Fruit fly (Drosophila melanogaster) whole organism, wandering third instar larva: ENCODE results near the gene Octalpha2R.
A peak's percentile ranks its signal among the peaks of the same experiment; 100 is the strongest.

ENCODE experiments used
- Abd-B ChIP-seq: fragments of >200 bp; optimal IDR thresholded peaks from 2 replicates; lab custom pipeline; 2017; ENCODE audit warnings: missing biosample characterization, missing genetic modification characterization
- CG32264 ChIP-seq: fragments of 200-800 bp; sonication (Bioruptor generic); optimal IDR thresholded peaks from 2 replicates; lab custom pipeline; 2016; ENCODE audit warnings: missing biosample characterization, missing genetic modification characterization
- CG9705 ChIP-seq: fragments of 200-800 bp; sonication (Bioruptor generic); optimal IDR thresholded peaks from 2 replicates; lab custom pipeline; 2018; ENCODE audit warnings: missing biosample characterization, mild to moderate bottlenecking, missing genetic modification characterization
- CrebA ChIP-seq: fragments of 200-800 bp; sonication (Bioruptor generic); optimal IDR thresholded peaks from 2 replicates; lab custom pipeline; 2016; ENCODE audit warnings: missing biosample characterization, mild to moderate bottlenecking, missing genetic modification characterization, borderline replicate concordance
- Dfd ChIP-seq: fragments of >200 bp; optimal IDR thresholded peaks from 2 replicates; lab custom pipeline; 2017; ENCODE audit warnings: missing biosample characterization, missing genetic modification characterization
- Dif ChIP-seq: fragments of 200-275, 200-300 bp; sonication (Bioruptor generic); optimal IDR thresholded peaks from 2 replicates; lab custom pipeline; 2018; ENCODE audit warnings: missing biosample characterization, missing genetic modification characterization; ENCODE audit not compliant: partially characterized antibody
- GATAd ChIP-seq: sonication (Bioruptor generic); optimal IDR thresholded peaks from 2 replicates; lab custom pipeline; 2016; ENCODE audit warnings: missing biosample characterization, missing genetic modification characterization
- HLH106 ChIP-seq: fragments of 200-800 bp; optimal IDR thresholded peaks from 3 replicates; lab custom pipeline; 2019; ENCODE audit warnings: missing biosample characterization, mild to moderate bottlenecking, missing genetic modification characterization, moderate library complexity
- Hnf4 ChIP-seq: fragments of 200-800 bp; sonication (Bioruptor generic); optimal IDR thresholded peaks from 2 replicates; lab custom pipeline; 2016; ENCODE audit warnings: missing biosample characterization, mild to moderate bottlenecking, missing genetic modification characterization
- Hr78 ChIP-seq: fragments of >200 bp; optimal IDR thresholded peaks from 2 replicates; lab custom pipeline; 2017; ENCODE audit warnings: missing biosample characterization, missing genetic modification characterization
- Hr83 ChIP-seq: fragments of 200-300 bp; sonication (Bioruptor generic); optimal IDR thresholded peaks from 2 replicates; lab custom pipeline; 2016; ENCODE audit warnings: missing biosample characterization, mild to moderate bottlenecking, missing genetic modification characterization, moderate library complexity; ENCODE audit not compliant: poor library complexity, severe bottlenecking
- Jra ChIP-seq: sonication (Bioruptor generic); optimal IDR thresholded peaks from 2 replicates; lab custom pipeline; 2016; ENCODE audit warnings: missing biosample characterization, missing genetic modification characterization
- Mio ChIP-seq: sonication (Bioruptor generic); optimal IDR thresholded peaks from 2 replicates; lab custom pipeline; 2016; ENCODE audit warnings: missing biosample characterization, missing genetic modification characterization
- Myc ChIP-seq: fragments of >200 bp; optimal IDR thresholded peaks from 2 replicates; lab custom pipeline; 2017
- N ChIP-seq: fragments of >200 bp; optimal IDR thresholded peaks from 2 replicates; lab custom pipeline; 2018; ENCODE audit warnings: missing biosample characterization, missing external identifiers, missing genetic modification characterization
- OdsH ChIP-seq: fragments of 200-800 bp; sonication (Bioruptor generic); optimal IDR thresholded peaks from 2 replicates; lab custom pipeline; 2016; ENCODE audit warnings: missing biosample characterization, mild to moderate bottlenecking, missing genetic modification characterization
- Rel ChIP-seq, 2 experiments: fragments of 200-800 bp; sonication (Bioruptor generic) in 1 of 2; optimal IDR thresholded peaks; 2 replicates in 1 of 2; 3 replicates in 1 of 2; lab custom pipeline; 2016 to 2019; ENCODE audit warnings: mild to moderate bottlenecking in 2 of 2, missing biosample characterization in 2 of 2, missing genetic modification characterization in 2 of 2, moderate library complexity in 1 of 2
- Sp1 ChIP-seq: fragments of 200-800 bp; sonication (Bioruptor generic); optimal IDR thresholded peaks from 3 replicates; lab custom pipeline; 2019; ENCODE audit warnings: missing biosample characterization, mild to moderate bottlenecking, missing genetic modification characterization, moderate library complexity
- Vsx2 ChIP-seq: fragments of 200-300, 225-300 bp; sonication (Bioruptor generic); optimal IDR thresholded peaks from 2 replicates; lab custom pipeline; 2018; ENCODE audit warnings: missing biosample characterization, missing genetic modification characterization; ENCODE audit not compliant: partially characterized antibody
- br ChIP-seq: fragments of 200-800 bp; sonication (Bioruptor generic); optimal IDR thresholded peaks from 2 replicates; lab custom pipeline; 2016; ENCODE audit warnings: missing biosample characterization, missing genetic modification characterization
- brk ChIP-seq: fragments of 200-800 bp; sonication (Bioruptor generic); optimal IDR thresholded peaks from 2 replicates; lab custom pipeline; 2016; ENCODE audit warnings: missing biosample characterization, mild to moderate bottlenecking, missing genetic modification characterization
- dl ChIP-seq, 2 experiments: fragments of 175-275, 200-275 bp in 1 of 2; fragments of 200-275 bp in 1 of 2; sonication (Bioruptor generic); optimal IDR thresholded peaks; lab custom pipeline; 2018; ENCODE audit warnings: mild to moderate bottlenecking in 2 of 2, missing biosample characterization in 2 of 2, missing genetic modification characterization in 2 of 2, moderate library complexity in 2 of 2; ENCODE audit not compliant: partially characterized antibody in 2 of 2, insufficient read depth in 1 of 2
- dmrt93B ChIP-seq: fragments of 200-800 bp; sonication (Bioruptor generic); optimal IDR thresholded peaks from 2 replicates; lab custom pipeline; 2018; ENCODE audit warnings: missing biosample characterization, mild to moderate bottlenecking, missing genetic modification characterization
- dsf ChIP-seq: sonication (Bioruptor generic); optimal IDR thresholded peaks from 2 replicates; lab custom pipeline; 2016; ENCODE audit warnings: missing biosample characterization, missing genetic modification characterization, borderline replicate concordance
- ey ChIP-seq: fragments of 200-800 bp; sonication (Bioruptor generic); optimal IDR thresholded peaks from 2 replicates; lab custom pipeline; 2016; ENCODE audit warnings: missing biosample characterization, missing genetic modification characterization
- foxo ChIP-seq, 2 experiments: fragments of 200-800 bp; sonication (Bioruptor generic); optimal IDR thresholded peaks; 2 replicates in 1 of 2; 3 replicates in 1 of 2; lab custom pipeline; 2016 to 2017; ENCODE audit warnings: missing biosample characterization in 2 of 2, missing genetic modification characterization in 2 of 2
- fru ChIP-seq: fragments of 200-800 bp; sonication (Bioruptor generic); optimal IDR thresholded peaks from 3 replicates; lab custom pipeline; 2016; ENCODE audit warnings: missing biosample characterization, mild to moderate bottlenecking, missing genetic modification characterization
- h ChIP-seq: fragments of 200-800 bp; sonication (Bioruptor generic); optimal IDR thresholded peaks from 3 replicates; lab custom pipeline; 2016; ENCODE audit warnings: missing biosample characterization, mild to moderate bottlenecking, missing genetic modification characterization
- jim ChIP-seq: fragments of 175-275, 200-325 bp; sonication (Bioruptor generic); optimal IDR thresholded peaks from 2 replicates; lab custom pipeline; 2016; ENCODE audit warnings: missing biosample characterization, mild to moderate bottlenecking, missing genetic modification characterization
- lola ChIP-seq: fragments of >200 bp; optimal IDR thresholded peaks from 2 replicates; lab custom pipeline; 2017; ENCODE audit warnings: missing biosample characterization, missing genetic modification characterization
- pan ChIP-seq: fragments of >200 bp; optimal IDR thresholded peaks from 2 replicates; lab custom pipeline; 2017
- psq ChIP-seq: fragments of 200-800 bp; sonication (Bioruptor generic); optimal IDR thresholded peaks from 3 replicates; lab custom pipeline; 2017; ENCODE audit warnings: missing biosample characterization, mild to moderate bottlenecking, missing genetic modification characterization, moderate library complexity
- rgr ChIP-seq: fragments of 200-800 bp; sonication (Bioruptor generic); optimal IDR thresholded peaks from 3 replicates; lab custom pipeline; 2016; ENCODE audit warnings: missing biosample characterization, mild to moderate bottlenecking, missing genetic modification characterization
- sage ChIP-seq: fragments of 200-800 bp; sonication (Bioruptor generic); optimal IDR thresholded peaks from 2 replicates; lab custom pipeline; 2016; ENCODE audit warnings: missing biosample characterization, mild to moderate bottlenecking, missing genetic modification characterization
- sv ChIP-seq: fragments of 200-800 bp; sonication (Bioruptor generic); optimal IDR thresholded peaks from 3 replicates; lab custom pipeline; 2016; ENCODE audit warnings: missing biosample characterization, missing genetic modification characterization
- tai ChIP-seq: sonication (Bioruptor generic); optimal IDR thresholded peaks from 2 replicates; lab custom pipeline; 2016; ENCODE audit warnings: missing biosample characterization, missing genetic modification characterization
- usp ChIP-seq: fragments of >200 bp; optimal IDR thresholded peaks from 2 replicates; lab custom pipeline; 2017; ENCODE audit warnings: missing biosample characterization, missing genetic modification characterization
- woc ChIP-seq: sonication (Bioruptor generic); optimal IDR thresholded peaks from 2 replicates; lab custom pipeline; 2016; ENCODE audit warnings: missing biosample characterization, mild to moderate bottlenecking, missing genetic modification characterization

The Octalpha2R gene

DNA sequence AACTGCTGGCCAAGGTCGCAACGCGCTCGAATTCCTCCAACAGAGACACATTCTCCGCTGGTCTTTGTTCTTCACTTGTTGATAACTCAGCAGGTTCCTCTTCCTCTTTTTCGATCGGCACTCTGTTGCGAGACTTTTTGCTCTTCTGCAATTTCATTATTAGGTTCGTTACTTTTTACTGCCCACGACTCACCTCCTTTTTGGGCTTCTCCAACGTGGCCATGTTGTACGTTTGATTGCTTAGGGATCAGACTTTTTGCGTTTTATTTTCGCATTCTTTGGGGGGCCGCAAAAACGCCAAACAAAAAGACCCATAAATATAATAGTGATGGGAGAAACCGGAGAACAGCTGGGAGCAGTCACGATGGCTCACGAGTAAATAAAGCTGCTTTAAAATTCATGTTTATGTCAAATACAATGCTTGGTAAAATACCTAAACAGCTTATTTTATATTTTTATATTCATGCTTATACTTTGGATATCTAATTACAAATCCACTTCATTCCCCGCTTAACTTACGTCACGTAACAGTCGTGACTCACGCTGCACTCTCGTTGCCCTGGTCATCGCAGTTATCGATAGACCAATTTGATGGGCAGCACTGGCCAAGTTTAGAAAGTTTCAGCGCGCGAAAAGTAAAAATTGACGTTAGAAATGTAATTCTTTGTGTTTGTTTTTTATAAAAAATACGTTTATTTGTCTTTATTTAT, 90.3 kb downstream of the Octalpha2R start, which contains the start of gene Epg5:
Gene Epg5, minus strand, starts transcription at position 326 of the 710 bp plus-strand sequence.
- TF ChIP-seq HLH106 (tag; lab: Kevin White, UChicago) (peak; percentile 81), foxo (GFP tag; optimal IDR thresholded peaks at IDR 0.05; lab: Kevin White, UChicago) (no peak), CG9705 (GFP tag; lab: Kevin White, UChicago) (peak; percentile 57), ey (GFP tag; lab: Kevin White, UChicago) (no peak), rgr (GFP tag; lab: Kevin White, UChicago) (no peak), jim (GFP tag; lab: Kevin White, UChicago) (no peak), Dif (GFP tag; lab: Kevin White, UChicago) (no peak), OdsH (GFP tag; lab: Kevin White, UChicago) (peak; percentile 60), psq (GFP tag; lab: Kevin White, UChicago) (no peak), Sp1 (GFP tag; lab: Kevin White, UChicago) (no peak), lola (no peak), Hr78 (GFP tag; lab: Kevin White, UChicago) (no peak), Hr83 (GFP tag; lab: Kevin White, UChicago) (no peak), GATAd (peak; percentile 56), sage (GFP tag; lab: Kevin White, UChicago) (no peak), N (GFP tag; lab: Kevin White, UChicago) (no peak), Rel (GFP tag; optimal IDR thresholded peaks at IDR 0.05; lab: Kevin White, UChicago) (no peak), Rel (tag; optimal IDR thresholded peaks at IDR 0.05; lab: Kevin White, UChicago) (peak; percentile 83), fru (GFP tag; lab: Kevin White, UChicago) (no peak), tai (GFP tag; lab: Kevin White, UChicago) (no peak), CG32264 (no peak), h (peak; percentile 84), woc (GFP tag; lab: Kevin White, UChicago) (no peak), Dfd (GFP tag; lab: Kevin White, UChicago) (no peak), Mio (GFP tag; lab: Kevin White, UChicago) (no peak), Vsx2 (GFP tag; lab: Kevin White, UChicago) (no peak), usp (GFP tag; lab: Kevin White, UChicago) (no peak), dl (GFP tag; optimal IDR thresholded peaks at IDR 0.05; lab: Kevin White, UChicago; ENCODE audit: insufficient read depth in 1 of 2, partially characterized antibody in 2 of 2) (no peak), CrebA (GFP tag; lab: Kevin White, UChicago) (no peak), pan (lab: Kevin White, UChicago) (no peak), Myc (lab: Kevin White, UChicago) (no peak), sv (GFP tag; lab: Kevin White, UChicago) (peak; percentile 77), br (no peak), brk (GFP tag; lab: Kevin White, UChicago) (no peak), Abd-B (GFP tag; lab: Kevin White, UChicago) (no peak), dsf (GFP tag; lab: Kevin White, UChicago) (peak; percentile 50), dmrt93B (no peak), Jra (GFP tag; lab: Kevin White, UChicago) (no peak), Hnf4 (GFP tag; lab: Kevin White, UChicago) (no peak)

DNA sequence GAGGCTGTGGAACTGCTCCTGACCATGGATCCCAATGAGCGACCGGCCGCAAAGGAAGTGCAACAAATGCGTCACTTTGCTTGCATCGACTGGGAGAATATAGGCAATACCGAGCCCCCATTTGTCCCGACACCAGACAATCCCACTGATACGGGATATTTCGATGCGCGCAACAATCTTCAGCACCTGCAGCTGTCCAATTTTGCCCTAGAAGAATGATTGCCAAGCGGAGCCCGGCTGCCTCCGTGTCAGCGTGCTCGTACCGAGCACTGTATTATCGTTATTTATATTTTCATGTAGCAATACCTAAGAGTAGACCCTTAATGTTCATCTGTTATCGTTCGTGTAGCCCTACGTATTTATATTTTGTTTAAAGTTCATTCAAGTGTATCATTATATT, 99.2 kb downstream of the Octalpha2R start:
- TF ChIP-seq Abd-B (GFP tag; lab: Kevin White, UChicago) (no peak), Vsx2 (GFP tag; lab: Kevin White, UChicago) (no peak), Hnf4 (GFP tag; lab: Kevin White, UChicago) (no peak), N (GFP tag; lab: Kevin White, UChicago) (no peak), Rel (GFP tag; optimal IDR thresholded peaks at IDR 0.05; lab: Kevin White, UChicago) (no peak), Rel (tag; optimal IDR thresholded peaks at IDR 0.05; lab: Kevin White, UChicago) (no peak)
- TF ChIP-seq, all 38 proteins: peak for 0
